Worm (Caenorhabditis elegans): Measurements from ENCODE around the gene F48D6.4.
A peak's percentile ranks its signal among the peaks of the same experiment; 100 is the strongest.

DNA sequence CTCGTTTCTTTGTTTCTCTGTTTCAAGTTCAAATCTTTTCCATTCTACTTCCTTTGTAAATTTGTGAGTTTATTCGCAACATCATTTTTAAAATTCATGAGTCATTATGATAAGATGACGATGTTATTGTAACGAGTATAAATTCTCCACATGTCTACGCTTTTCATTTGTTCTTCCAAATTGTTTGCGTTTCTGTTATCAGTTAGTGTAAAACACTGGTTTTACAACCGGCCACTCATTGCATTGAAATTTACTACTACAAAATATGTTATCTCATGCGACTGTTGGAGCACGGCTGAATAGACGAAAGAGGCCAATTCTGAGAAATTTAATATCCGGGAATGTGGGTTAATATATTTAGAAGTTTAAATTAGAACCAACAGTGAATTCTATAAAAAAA is 35.4 kb upstream of the F48D6.4 start, which contains the start of gene C52B9.19:
- TF ChIP-seq nhr-11 (tag; optimal IDR thresholded peaks at IDR 0.05), result no peak
- no peak for TF ChIP-seq ztf-11 (tag; optimal IDR thresholded peaks at IDR 0.05)
- no peak for TF ChIP-seq tbx-2 (tag; optimal IDR thresholded peaks at IDR 0.05)
- TF ChIP-seq pqm-1 (tag; optimal IDR thresholded peaks at IDR 0.05), result peak; percentile 82
- TF ChIP-seq nhr-12 (tag; optimal IDR thresholded peaks at IDR 0.05), result no peak
